Worm (Caenorhabditis elegans): ENCODE measurements around the gene F15E6.6.
A peak's percentile ranks its signal among the peaks of the same experiment; 100 is the strongest.

F15E6.6 gene

DNA sequence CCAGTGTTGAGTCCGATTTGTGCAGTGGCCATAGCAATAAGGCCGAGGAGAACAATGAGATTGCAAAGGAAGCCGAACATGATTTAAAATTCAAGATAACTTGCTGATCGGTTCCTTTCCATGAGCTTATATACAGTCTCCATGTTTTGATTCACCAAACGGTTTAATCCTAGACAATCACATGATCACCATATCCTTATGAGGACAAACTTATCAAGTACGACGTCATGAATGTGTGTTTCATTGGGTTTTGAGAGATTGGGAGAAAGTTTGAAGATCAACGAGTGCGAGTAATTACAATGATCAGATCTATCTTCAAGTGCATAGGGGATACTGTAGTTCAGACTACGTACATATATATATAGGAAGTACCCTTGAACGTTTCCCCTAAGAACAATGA is 6.6 kb upstream of the F15E6.6 start, which contains the start of gene dct-7:
TSS of gene dct-7 (minus strand) at position 101 of the 400 bp plus-strand sequence.
- no peak for TF ChIP-seq arid-1 (GFP tag; conservative IDR thresholded peaks at IDR 0.05)
- TF ChIP-seq nhr-48 (tag; optimal IDR thresholded peaks at IDR 0.05), result peak; percentile 11

DNA sequence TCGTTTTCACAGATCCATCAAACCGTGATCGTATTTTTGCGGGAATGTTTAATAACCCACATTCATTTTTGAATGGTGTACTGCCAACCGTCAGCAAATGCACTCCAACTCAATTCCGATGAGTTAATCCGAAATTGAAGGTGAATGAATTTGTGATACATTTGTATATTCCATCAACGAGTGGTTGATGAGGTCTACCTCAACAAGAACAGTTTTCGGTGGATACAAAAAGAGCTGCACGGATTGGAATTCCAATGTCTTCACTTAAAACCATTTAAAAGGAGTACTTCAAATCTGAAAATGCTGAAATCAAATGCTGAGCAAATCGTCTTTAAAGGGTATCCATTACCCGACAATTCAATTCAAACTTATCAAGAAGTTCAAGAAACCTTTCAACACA is 5.3 kb upstream of the F15E6.6 start, which contains the start of gene F15E6.5:
TSS of gene F15E6.5 (plus strand) at position 301 of the 400 bp plus-strand sequence.
- TF ChIP-seq F49E8.2 (tag; optimal IDR thresholded peaks at IDR 0.05; ENCODE audit: borderline replicate concordance) (no peak), nhr-11 (tag; optimal IDR thresholded peaks at IDR 0.05) (no peak), dmd-8 (GFP tag; IDR thresholded peaks at IDR 0.05) (no peak), vab-7 (GFP tag; IDR thresholded peaks at IDR 0.05) (no peak), ces-1 (GFP tag; optimal IDR thresholded peaks at IDR 0.05) (no peak), arid-1 (GFP tag; conservative IDR thresholded peaks at IDR 0.05) (no peak), dmd-9 (GFP tag; IDR thresholded peaks at IDR 0.05) (no peak), mdt-29 (GFP tag; IDR thresholded peaks at IDR 0.05) (no peak), Y105C5A.15 (GFP tag; IDR thresholded peaks at IDR 0.05) (no peak), sdz-12 (GFP tag; optimal IDR thresholded peaks at IDR 0.05) (no peak), ceh-62 (tag; optimal IDR thresholded peaks at IDR 0.05) (no peak), F37D6.2 (tag; optimal IDR thresholded peaks at IDR 0.05) (no peak), nhr-77 (tag; optimal IDR thresholded peaks at IDR 0.05) (no peak), lin-39 (tag; optimal IDR thresholded peaks at IDR 0.05) (no peak), aly-2 (tag; optimal IDR thresholded peaks at IDR 0.05) (no peak), Y5F2A.4 (GFP tag; optimal IDR thresholded peaks at IDR 0.05) (no peak), lim-7 (GFP tag; IDR thresholded peaks at IDR 0.05) (no peak), zfp-3 (GFP tag; conservative IDR thresholded peaks at IDR 0.05) (no peak)

DNA sequence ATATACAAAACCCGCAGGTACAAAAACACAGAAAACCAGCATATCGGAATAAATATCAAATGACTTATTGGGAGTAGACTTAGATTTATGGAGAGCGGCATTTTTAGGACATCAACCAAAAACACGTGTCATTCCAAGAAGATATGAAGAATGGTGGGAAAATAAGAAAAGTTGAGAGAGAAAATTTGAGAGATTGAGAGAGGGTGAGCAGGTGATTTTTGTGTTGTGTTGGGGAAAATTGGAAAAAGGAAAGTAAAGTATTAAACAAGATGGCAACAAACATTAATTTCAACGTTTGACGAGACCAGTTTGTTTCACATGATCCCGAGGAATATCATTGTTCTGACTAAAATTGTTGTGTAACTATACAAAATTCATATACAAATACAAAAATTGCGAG is 4.4 kb upstream of the F15E6.6 start, which contains the start of gene srv-4:
TSS of gene srv-4 (minus strand) at position 101 of the 400 bp plus-strand sequence.
- TF ChIP-seq ceh-28 (tag; optimal IDR thresholded peaks at IDR 0.05) (no peak), fkh-10 (GFP tag; optimal IDR thresholded peaks at IDR 0.05) (no peak), mdt-29 (GFP tag; IDR thresholded peaks at IDR 0.05) (no peak), madf-5 (GFP tag; IDR thresholded peaks at IDR 0.05) (no peak), zfp-2 (tag; optimal IDR thresholded peaks at IDR 0.05) (no peak), aha-1 (tag) (no peak), dve-1 (tag; optimal IDR thresholded peaks at IDR 0.05; ENCODE audit: insufficient read depth) (no peak), attf-4 (tag; optimal IDR thresholded peaks at IDR 0.05) (no peak), nhr-6 (tag; optimal IDR thresholded peaks at IDR 0.05) (no peak), duxl-1 (tag; optimal IDR thresholded peaks at IDR 0.05; ENCODE audit: poor library complexity) (no peak), egl-43 (GFP tag; IDR thresholded peaks at IDR 0.05) (no peak), ztf-11 (tag; optimal IDR thresholded peaks at IDR 0.05) (no peak), nhr-10 (tag; optimal IDR thresholded peaks at IDR 0.05) (no peak), egl-27 (tag; optimal IDR thresholded peaks at IDR 0.05) (no peak), lim-7 (GFP tag; IDR thresholded peaks at IDR 0.05) (no peak), zip-2 (tag; optimal IDR thresholded peaks at IDR 0.05) (no peak)

DNA sequence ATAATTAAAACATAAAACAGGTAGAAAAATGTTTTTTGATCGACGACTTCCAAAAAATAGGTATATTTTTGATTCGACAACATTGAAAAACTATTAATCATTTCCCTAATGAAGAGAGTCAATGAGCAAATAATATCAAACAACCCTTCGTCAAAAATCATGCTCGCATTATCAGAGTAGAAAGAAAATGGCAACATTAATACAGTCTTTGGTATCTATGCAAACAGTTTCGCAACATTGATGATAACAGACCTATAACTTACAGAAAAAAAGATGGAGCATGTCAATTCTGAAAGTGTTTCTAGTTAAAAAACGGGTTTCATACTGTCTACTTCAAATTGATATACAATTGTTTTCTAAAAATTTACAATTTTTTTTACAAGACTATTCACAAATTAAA is 1.1 kb upstream of the F15E6.6 start:
- no peak for TF ChIP-seq lim-7 (GFP tag; IDR thresholded peaks at IDR 0.05)
- no peak for TF ChIP-seq rbr-2 (tag; optimal IDR thresholded peaks at IDR 0.05)
- no peak for TF ChIP-seq daf-16 (GFP tag; optimal IDR thresholded peaks at IDR 0.05)
- peak; percentile 61 for TF ChIP-seq daf-16 (tag; optimal IDR thresholded peaks at IDR 0.05)
- TF ChIP-seq lin-13 (GFP tag; optimal IDR thresholded peaks at IDR 0.05), result no peak
- TF ChIP-seq pqm-1 (tag; optimal IDR thresholded peaks at IDR 0.05), result peak; percentile 56
- no peak for TF ChIP-seq skn-1 (tag; optimal IDR thresholded peaks at IDR 0.05)
- TF ChIP-seq zip-11 (GFP tag; IDR thresholded peaks at IDR 0.05), result no peak
- TF ChIP-seq aly-2 (tag; optimal IDR thresholded peaks at IDR 0.05), result no peak
- no peak for TF ChIP-seq tag-97 (GFP tag; IDR thresholded peaks at IDR 0.05)
- no peak for TF ChIP-seq Y48G9A.11 (GFP tag; IDR thresholded peaks at IDR 0.05)
- no peak for TF ChIP-seq lin-1 (GFP tag; IDR thresholded peaks at IDR 0.05)
- TF ChIP-seq ceh-44 (GFP tag; IDR thresholded peaks at IDR 0.05), result no peak
- peak; percentile 45; the same call in 1 of the 2 replicates for TF ChIP-seq dmd-6 (GFP tag; IDR thresholded peaks at IDR 0.05)
- no peak for TF ChIP-seq set-16 (GFP tag; IDR thresholded peaks at IDR 0.05)
- TF ChIP-seq zip-2 (tag; optimal IDR thresholded peaks at IDR 0.05), result no peak
- TF ChIP-seq fkh-10 (GFP tag; optimal IDR thresholded peaks at IDR 0.05), result no peak
- TF ChIP-seq F44E2.7 (GFP tag; IDR thresholded peaks at IDR 0.05), result no peak
- no peak for TF ChIP-seq ceh-62 (tag; optimal IDR thresholded peaks at IDR 0.05)
- no peak for TF ChIP-seq aha-1 (tag)
- TF ChIP-seq lir-3 (tag; optimal IDR thresholded peaks at IDR 0.05), result no peak
- peak; percentile 58 for TF ChIP-seq nhr-28 (tag; optimal IDR thresholded peaks at IDR 0.05)

Measured in whole organism, L4 larva.